Worm (Caenorhabditis elegans): ENCODE results near the gene C39E9.7.

The C39E9.7 gene

DNA sequence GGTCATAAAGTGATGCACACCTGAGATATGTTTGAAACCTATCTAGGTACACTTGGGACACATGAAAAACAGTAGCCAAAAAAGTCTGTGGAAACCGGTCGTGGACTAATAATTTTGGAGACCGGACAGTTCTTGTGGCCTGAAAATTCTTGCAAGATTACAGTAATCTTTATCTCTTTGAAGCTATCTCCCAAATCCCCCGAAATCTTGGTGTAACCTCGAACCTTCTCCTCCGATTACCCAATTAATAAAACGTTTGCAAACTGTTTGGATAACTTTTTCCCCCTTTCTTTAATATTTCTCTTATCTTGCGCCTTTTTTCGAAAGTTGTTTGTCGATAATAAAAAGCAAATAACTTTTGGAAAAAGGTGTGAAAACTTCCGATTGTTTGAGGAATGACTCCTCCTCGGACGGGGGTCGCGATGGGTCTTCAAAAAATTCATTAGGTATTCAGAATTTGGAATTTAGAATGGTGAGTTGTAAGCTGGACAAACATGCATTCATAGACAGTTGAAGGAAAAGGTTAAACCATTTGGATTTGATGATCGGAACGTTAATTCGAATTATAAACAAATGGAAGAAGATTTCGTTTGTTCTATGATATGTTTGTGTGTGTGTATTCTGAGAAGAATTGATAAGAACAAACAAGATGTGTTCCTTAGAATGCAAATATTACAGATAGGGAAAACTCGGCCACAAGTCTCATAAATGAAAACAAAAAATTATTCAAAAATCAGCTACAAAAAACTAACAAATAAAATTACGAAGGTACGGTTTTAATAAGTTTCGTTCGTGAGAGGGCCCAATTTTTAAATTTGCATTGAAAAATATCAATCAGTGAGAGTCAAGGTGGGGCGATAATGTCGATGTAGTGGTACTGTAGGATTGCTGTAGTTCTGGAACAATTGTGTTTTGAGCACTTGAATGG lies 6.6 kb upstream of the C39E9.7 start (continued):
- TF ChIP-seq snpc-4 (tag; optimal IDR thresholded peaks at IDR 0.05), result no peak
- TF ChIP-seq mdl-1 (tag; optimal IDR thresholded peaks at IDR 0.05), result no peak
- no peak for TF ChIP-seq F44E2.7 (GFP tag; IDR thresholded peaks at IDR 0.05)
- TF ChIP-seq daf-16 (GFP tag; optimal IDR thresholded peaks at IDR 0.05), result no peak
- no peak for TF ChIP-seq daf-16 (tag; optimal IDR thresholded peaks at IDR 0.05)
- 0 out of 2 replicates have a peak, but pooled peaks have one; percentile 17 for TF ChIP-seq dmd-9 (GFP tag; IDR thresholded peaks at IDR 0.05)
- no peak for TF ChIP-seq hlh-30 (tag; optimal IDR thresholded peaks at IDR 0.05; ENCODE audit: insufficient read depth)
- no peak for TF ChIP-seq ceh-82 (tag; optimal IDR thresholded peaks at IDR 0.05)
- TF ChIP-seq ceh-20 (GFP tag; IDR thresholded peaks at IDR 0.05), result peak; percentile 41; the same call in 1 of the 2 replicates
- TF ChIP-seq zfp-3 (GFP tag; conservative IDR thresholded peaks at IDR 0.05), result peak; percentile 51; the same call in 1 of the 2 replicates
- TF ChIP-seq ces-1 (GFP tag; optimal IDR thresholded peaks at IDR 0.05), result no peak
- no peak for TF ChIP-seq php-3 (GFP tag; IDR thresholded peaks at IDR 0.05)
- TF ChIP-seq F10B5.3 (tag; optimal IDR thresholded peaks at IDR 0.05), result no peak
- TF ChIP-seq lim-7 (GFP tag; IDR thresholded peaks at IDR 0.05), result 0 out of 2 replicates have a peak, but pooled peaks have one; percentile 38
- TF ChIP-seq arid-1 (GFP tag; conservative IDR thresholded peaks at IDR 0.05), result no peak
- peak; percentile 81 for TF ChIP-seq nhr-25 (tag; optimal IDR thresholded peaks at IDR 0.05; ENCODE audit: borderline replicate concordance, insufficient read depth)
- TF ChIP-seq lin-13 (GFP tag; optimal IDR thresholded peaks at IDR 0.05), result no peak
- 0 out of 2 replicates have a peak, but pooled peaks have one; percentile 18 for TF ChIP-seq dmd-6 (GFP tag; IDR thresholded peaks at IDR 0.05)
- no peak for TF ChIP-seq egl-43 (GFP tag; IDR thresholded peaks at IDR 0.05)
- TF ChIP-seq madf-5 (GFP tag; IDR thresholded peaks at IDR 0.05), result no peak
- no peak for TF ChIP-seq hmg-1.1 (GFP tag; IDR thresholded peaks at IDR 0.05)
- TF ChIP-seq R02D3.7 (tag; optimal IDR thresholded peaks at IDR 0.05), result no peak
- no peak for TF ChIP-seq spr-3 (GFP tag; optimal IDR thresholded peaks at IDR 0.05)
- TF ChIP-seq F26F4.8 (GFP tag; conservative IDR thresholded peaks at IDR 0.05), result no peak
- no peak for TF ChIP-seq tag-97 (GFP tag; IDR thresholded peaks at IDR 0.05)
- no peak for TF ChIP-seq attf-4 (tag; optimal IDR thresholded peaks at IDR 0.05)
- TF ChIP-seq nhr-111 (GFP tag; optimal IDR thresholded peaks at IDR 0.05), result no peak
- peak; percentile 85 for TF ChIP-seq aha-1 (tag)
- no peak for TF ChIP-seq zip-2 (tag; optimal IDR thresholded peaks at IDR 0.05)

- TF ChIP-seq ctbp-1 (GFP tag; IDR thresholded peaks at IDR 0.05) (0 out of 2 replicates have a peak, but pooled peaks have one; percentile 31), ceh-20 (GFP tag; IDR thresholded peaks at IDR 0.05) (0 out of 2 replicates have a peak, but pooled peaks have one; percentile 21), madf-5 (GFP tag; IDR thresholded peaks at IDR 0.05) (no peak), egl-43 (GFP tag; IDR thresholded peaks at IDR 0.05) (0 out of 2 replicates have a peak, but pooled peaks have one; percentile 40), ama-1 (optimal IDR thresholded peaks at IDR 0.05) (peak; percentile 39), D1046.2 (GFP tag; IDR thresholded peaks at IDR 0.05) (0 out of 2 replicates have a peak, but pooled peaks have one; percentile 17), unc-62 (GFP tag; optimal IDR thresholded peaks at IDR 0.05 in 1 of 2) (peak in 1 of 2 experiments; percentile 98), unc-62 (tag; optimal IDR thresholded peaks at IDR 0.05) (no peak), egl-27 (tag; optimal IDR thresholded peaks at IDR 0.05) (no peak)
Observed at ce11 chrIV:13082106-13082505, 5.6 kb upstream of the C39E9.7 start.

DNA sequence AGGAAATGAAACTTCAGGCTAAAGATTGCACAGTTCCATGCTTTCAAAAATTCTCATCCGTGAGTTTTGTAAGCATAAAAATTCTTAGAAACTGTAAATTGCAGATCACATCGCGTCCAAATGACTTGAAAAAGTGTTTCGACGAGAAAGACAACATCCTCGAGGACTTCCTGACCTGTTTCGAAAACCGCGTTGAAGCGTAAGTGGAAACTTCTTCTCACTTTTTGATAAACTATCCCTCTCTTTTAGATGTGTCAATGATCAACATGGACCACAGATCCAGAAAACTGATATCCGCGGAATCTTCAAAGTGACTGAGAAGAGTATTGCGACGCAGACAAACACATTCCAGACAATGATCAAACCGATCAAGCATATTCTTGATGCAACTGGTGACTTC lies 4.3 kb upstream of the C39E9.7 start:
- TF ChIP-seq unc-62 (GFP tag; optimal IDR thresholded peaks at IDR 0.05 in 1 of 2), result peak in 1 of 2 experiments; percentile 94
- no peak for TF ChIP-seq unc-62 (tag; optimal IDR thresholded peaks at IDR 0.05)
- TF ChIP-seq nhr-111 (GFP tag; optimal IDR thresholded peaks at IDR 0.05), result no peak
- peak; percentile 8 for TF ChIP-seq nhr-25 (tag; optimal IDR thresholded peaks at IDR 0.05; ENCODE audit: borderline replicate concordance, insufficient read depth)
- TF ChIP-seq lin-38 (GFP tag; IDR thresholded peaks at IDR 0.05), result no peak
- peak; percentile 9 for TF ChIP-seq aha-1 (tag)
- TF ChIP-seq F49E8.2 (tag; optimal IDR thresholded peaks at IDR 0.05; ENCODE audit: borderline replicate concordance), result no peak
- TF ChIP-seq tag-97 (GFP tag; IDR thresholded peaks at IDR 0.05), result no peak
- TF ChIP-seq zfp-3 (GFP tag; conservative IDR thresholded peaks at IDR 0.05), result no peak
- no peak for TF ChIP-seq lin-15B (tag; optimal IDR thresholded peaks at IDR 0.05)
- no peak for TF ChIP-seq lin-1 (GFP tag; IDR thresholded peaks at IDR 0.05)
- TF ChIP-seq spr-3 (GFP tag; optimal IDR thresholded peaks at IDR 0.05), result no peak

Data from whole organism, L4 larva.